Worm (Caenorhabditis elegans) whole organism, L4 larva: ENCODE data around the gene T06E6.1.

Experiments
- egl-27 ChIP-seq: sonication (generic microtip); optimal IDR thresholded peaks from 3 replicates; lab custom pipeline; 2017; ENCODE audit warnings: missing biosample characterization, missing genetic modification reagents, missing genetic modification characterization
- mep-1 ChIP-seq: fragments of 150-350 bp; sonication (generic microtip); optimal IDR thresholded peaks from 3 replicates; lab custom pipeline; 2014; ENCODE audit warnings: missing biosample characterization, missing genetic modification characterization
- nhr-25 ChIP-seq: sonication (generic microtip); optimal IDR thresholded peaks from 2 replicates; lab custom pipeline; 2017; ENCODE audit warnings: missing genetic modification characterization, mild to moderate bottlenecking, missing compliant biosample characterization, antibody characterized with exemption, moderate library complexity, borderline replicate concordance; ENCODE audit not compliant: insufficient read depth
- snpc-4 ChIP-seq: fragments of 150-350 bp; optimal IDR thresholded peaks from 2 replicates; lab custom pipeline; 2014; ENCODE audit warnings: missing biosample characterization, missing genetic modification characterization
- vab-7 ChIP-seq: fragments of 200-800 bp; sonication (Bioruptor generic); IDR thresholded peaks from 2 replicates; pipeline ENCODE4 v1.3.6; 2022; ENCODE audit warnings: missing genetic modification reagents, missing genetic modification characterization, missing compliant biosample characterization

- TF ChIP-seq mep-1 (tag; lab: Kevin White, UChicago) (no peak), egl-27 (tag; lab: Kevin White, UChicago) (no peak), nhr-25 (tag; lab: Kevin White, UChicago) (no peak), snpc-4 (no peak), vab-7 (GFP tag; lab: Robert Waterston, UW) (no peak)
Observed at ce11 chrV:15384733-15385132, 10.0 kb downstream of the T06E6.1 start, which contains the start of gene str-102.
